Fruit fly (Drosophila melanogaster) whole organism, adult: ENCODE results near the gene bru3.

ENCODE experiments used
- CG1620 ChIP-seq: fragments of 200-800 bp; sonication (Bioruptor generic); optimal IDR thresholded peaks from 2 replicates; lab custom pipeline; 2016; ENCODE audit warnings: missing biosample characterization, missing genetic modification characterization
- CG7101 ChIP-seq: fragments of 200-800 bp; sonication (Bioruptor generic); optimal IDR thresholded peaks from 2 replicates; lab custom pipeline; 2018; ENCODE audit warnings: missing biosample characterization, mild to moderate bottlenecking, missing genetic modification characterization, moderate library complexity
- cic ChIP-seq: fragments of 200-800 bp; sonication (Bioruptor generic); optimal IDR thresholded peaks from 2 replicates; lab custom pipeline; 2017; ENCODE audit warnings: missing biosample characterization, mild to moderate bottlenecking, missing genetic modification characterization, moderate library complexity
- kay ChIP-seq: fragments of 200-800 bp; sonication (Bioruptor generic); peaks from one replicate; lab custom pipeline; 2016; ENCODE audit warnings: missing biosample characterization, missing genetic modification characterization, borderline replicate concordance

- TF ChIP-seq kay (GFP tag; lab: Kevin White, UChicago), result peak; percentile 98
- peak; percentile 26 for TF ChIP-seq cic (GFP tag; lab: Kevin White, UChicago)
- TF ChIP-seq CG1620 (GFP tag; lab: Kevin White, UChicago), result peak; percentile 52
- TF ChIP-seq CG7101 (tag; lab: Kevin White, UChicago), result peak; percentile 83
Observed at dm6 chr3L:13476566-13477452, 326.4 kb downstream of the bru3 start.
